Worm (Caenorhabditis elegans): ENCODE measurements around the gene F27E5.9.

Gene F27E5.9

ce11 chrII:10166365-10166764 is 31.6 kb downstream of the F27E5.9 start:
- TF ChIP-seq Y75B8A.6 (GFP tag; IDR thresholded peaks at IDR 0.05) (no peak), lin-29 (GFP tag; IDR thresholded peaks at IDR 0.05) (no peak), unc-62 (GFP tag; optimal IDR thresholded peaks at IDR 0.05 in 1 of 2) (peak in 1 of 2 experiments; percentile 29), unc-62 (tag; optimal IDR thresholded peaks at IDR 0.05) (no peak), mxl-3 (GFP tag; optimal IDR thresholded peaks at IDR 0.05) (no peak), dve-1 (tag; optimal IDR thresholded peaks at IDR 0.05; ENCODE audit: insufficient read depth) (no peak), madf-9 (GFP tag; conservative IDR thresholded peaks at IDR 0.05) (no peak), nhr-6 (tag; optimal IDR thresholded peaks at IDR 0.05) (no peak)

ce11 chrII:10167731-10168130 is 33.0 kb downstream of the F27E5.9 start:
- TF ChIP-seq ctbp-1 (GFP tag; IDR thresholded peaks at IDR 0.05) (no peak), arid-1 (GFP tag; conservative IDR thresholded peaks at IDR 0.05) (no peak), lim-7 (GFP tag; IDR thresholded peaks at IDR 0.05) (no peak), madf-5 (GFP tag; IDR thresholded peaks at IDR 0.05) (no peak), unc-130 (GFP tag; optimal IDR thresholded peaks at IDR 0.05) (no peak), F10B5.3 (tag; optimal IDR thresholded peaks at IDR 0.05) (no peak), fkh-10 (GFP tag; optimal IDR thresholded peaks at IDR 0.05) (no peak), R02D3.7 (tag; optimal IDR thresholded peaks at IDR 0.05) (no peak), lin-13 (GFP tag; optimal IDR thresholded peaks at IDR 0.05) (no peak), snpc-1.2 (GFP tag; IDR thresholded peaks at IDR 0.05) (no peak), nhr-10 (tag; optimal IDR thresholded peaks at IDR 0.05) (no peak), lin-39 (tag; optimal IDR thresholded peaks at IDR 0.05) (no peak)

ce11 chrII:10168905-10169782 is 34.4 kb downstream of the F27E5.9 start, which contains the start of gene daf-19:
daf-19 (minus strand) TSS chrII:10169346.
- TF ChIP-seq nhr-6 (tag; optimal IDR thresholded peaks at IDR 0.05) (peak; percentile 32), ama-1 (optimal IDR thresholded peaks at IDR 0.05) (peak; percentile 71), F26F4.8 (GFP tag; conservative IDR thresholded peaks at IDR 0.05) (no peak), mep-1 (tag; optimal IDR thresholded peaks at IDR 0.05) (peak; percentile 82), spr-1 (tag; optimal IDR thresholded peaks at IDR 0.05) (peak; percentile 12), dve-1 (tag; optimal IDR thresholded peaks at IDR 0.05; ENCODE audit: insufficient read depth) (peak; percentile 32), rbr-2 (tag; optimal IDR thresholded peaks at IDR 0.05) (peak; percentile 81), fkh-10 (GFP tag; optimal IDR thresholded peaks at IDR 0.05) (peak; percentile 5), mxl-3 (GFP tag; optimal IDR thresholded peaks at IDR 0.05) (peak; percentile 40), set-16 (GFP tag; IDR thresholded peaks at IDR 0.05) (peak; percentile 51; the same call in 1 of the 2 replicates), tra-1 (GFP tag; IDR thresholded peaks at IDR 0.05) (peak; percentile 78), duxl-1 (tag; optimal IDR thresholded peaks at IDR 0.05; ENCODE audit: poor library complexity) (peak; percentile 6), hif-1 (tag; optimal IDR thresholded peaks at IDR 0.05) (peak in 1 of 2 experiments; percentile 63), dpl-1 (GFP tag; optimal IDR thresholded peaks at IDR 0.05) (peak; percentile 23), hmg-1.1 (GFP tag; IDR thresholded peaks at IDR 0.05) (peak; percentile 79), T26A8.4 (GFP tag; IDR thresholded peaks at IDR 0.05) (0 out of 2 replicates have a peak, but pooled peaks have one; percentile 56), nhr-42 (GFP tag; IDR thresholded peaks at IDR 0.05) (no peak), mdt-29 (GFP tag; IDR thresholded peaks at IDR 0.05) (no peak), hlh-11 (tag; optimal IDR thresholded peaks at IDR 0.05) (peak; percentile 50), egl-43 (GFP tag; IDR thresholded peaks at IDR 0.05) (peak; percentile 71), pha-4 (GFP tag; IDR thresholded peaks at IDR 0.05) (0 out of 2 replicates have a peak, but pooled peaks have one; percentile 13), pha-4 (tag; optimal IDR thresholded peaks at IDR 0.05) (no peak), ceh-44 (GFP tag; IDR thresholded peaks at IDR 0.05) (no peak), nhr-11 (tag; optimal IDR thresholded peaks at IDR 0.05) (peak; percentile 94), madf-9 (GFP tag; conservative IDR thresholded peaks at IDR 0.05) (peak; percentile 22; the same call in 1 of the 2 replicates), hlh-30 (tag; optimal IDR thresholded peaks at IDR 0.05; ENCODE audit: insufficient read depth) (peak; percentile 57), daf-12 (tag; optimal IDR thresholded peaks at IDR 0.05) (no peak), T20F7.1 (GFP tag; optimal IDR thresholded peaks at IDR 0.05) (no peak), sdz-12 (GFP tag; optimal IDR thresholded peaks at IDR 0.05) (peak; percentile 47), ceh-62 (tag; optimal IDR thresholded peaks at IDR 0.05) (no peak), ZK337.2 (GFP tag; IDR thresholded peaks at IDR 0.05) (no peak)
